Worm (Caenorhabditis elegans): Measurements from ENCODE around the gene best-16.

Gene best-16

ce11 chrIV:7188528-7189422, 6.9 kb downstream of the best-16 start, which contains the start of gene srlf-7 (continued):
- no peak for TF ChIP-seq unc-39 (tag; optimal IDR thresholded peaks at IDR 0.05)
- no peak for TF ChIP-seq nhr-77 (tag; optimal IDR thresholded peaks at IDR 0.05)
- TF ChIP-seq ztf-4 (tag; optimal IDR thresholded peaks at IDR 0.05): no peak
- TF ChIP-seq snpc-4 (tag; optimal IDR thresholded peaks at IDR 0.05): peak; percentile 9

ce11 chrIV:7188030-7188429, 7.6 kb downstream of the best-16 start, which contains the start of gene C42D4.13:
Gene C42D4.13, minus strand, starts transcription at chrIV:7188130.
- TF ChIP-seq nhr-25 (tag; optimal IDR thresholded peaks at IDR 0.05) (no peak), nhr-237 (tag; optimal IDR thresholded peaks at IDR 0.05) (no peak), pha-4 (tag; optimal IDR thresholded peaks at IDR 0.05) (no peak), hmg-11 (tag; optimal IDR thresholded peaks at IDR 0.05) (no peak), ztf-11 (tag; optimal IDR thresholded peaks at IDR 0.05) (no peak), nhr-76 (tag; optimal IDR thresholded peaks at IDR 0.05) (no peak)

ce11 chrIV:7186756-7187155, 8.9 kb downstream of the best-16 start, which contains the start of gene str-249:
Gene str-249, minus strand, starts transcription at chrIV:7186856.
- TF ChIP-seq ztf-11 (tag; optimal IDR thresholded peaks at IDR 0.05) (no peak), nhr-28 (tag; optimal IDR thresholded peaks at IDR 0.05) (no peak), fkh-2 (tag; optimal IDR thresholded peaks at IDR 0.05) (no peak), sea-2 (GFP tag; optimal IDR thresholded peaks at IDR 0.05) (no peak)

- TF ChIP-seq lsy-12 (tag; optimal IDR thresholded peaks at IDR 0.05) (no peak), elt-1 (tag; optimal IDR thresholded peaks at IDR 0.05) (no peak), pqm-1 (tag; optimal IDR thresholded peaks at IDR 0.05) (no peak), mml-1 (tag; optimal IDR thresholded peaks at IDR 0.05) (no peak), unc-39 (tag; optimal IDR thresholded peaks at IDR 0.05) (no peak)
Measured at ce11 chrIV:7184597-7184996, 11.0 kb downstream of the best-16 start, which contains the start of gene clec-179. Gene clec-179, minus strand, starts transcription at chrIV:7184697.

ce11 chrIV:7182818-7183217, 12.8 kb downstream of the best-16 start:
- peak; percentile 48 for TF ChIP-seq elt-2 (tag; optimal IDR thresholded peaks at IDR 0.05)
- TF ChIP-seq unc-39 (tag; optimal IDR thresholded peaks at IDR 0.05): no peak

ce11 chrIV:7180304-7180703, 15.3 kb downstream of the best-16 start, which contains the start of gene cest-10:
Gene cest-10, plus strand, starts transcription at chrIV:7180557.
- TF ChIP-seq ama-1 (optimal IDR thresholded peaks at IDR 0.05) (no peak), lsy-12 (tag; optimal IDR thresholded peaks at IDR 0.05) (no peak), lin-15B (tag; optimal IDR thresholded peaks at IDR 0.05) (no peak), nhr-28 (tag; optimal IDR thresholded peaks at IDR 0.05) (no peak), elt-1 (tag; optimal IDR thresholded peaks at IDR 0.05) (no peak), R02D3.7 (tag; optimal IDR thresholded peaks at IDR 0.05) (no peak), elt-3 (tag; optimal IDR thresholded peaks at IDR 0.05) (no peak), sea-2 (GFP tag; optimal IDR thresholded peaks at IDR 0.05) (no peak), elt-2 (tag; optimal IDR thresholded peaks at IDR 0.05) (peak; percentile 88), ceh-9 (tag; optimal IDR thresholded peaks at IDR 0.05) (no peak), pqm-1 (tag; optimal IDR thresholded peaks at IDR 0.05) (peak; percentile 84)

- TF ChIP-seq nhr-25 (tag; optimal IDR thresholded peaks at IDR 0.05) (peak; percentile 96), fkh-10 (GFP tag; optimal IDR thresholded peaks at IDR 0.05) (no peak), ceh-16 (tag; optimal IDR thresholded peaks at IDR 0.05) (no peak), nhr-76 (tag; optimal IDR thresholded peaks at IDR 0.05) (no peak), fos-1 (tag; optimal IDR thresholded peaks at IDR 0.05) (no peak), lin-15B (tag; optimal IDR thresholded peaks at IDR 0.05) (no peak)
Measured at ce11 chrIV:7178942-7179341, 16.7 kb downstream of the best-16 start, which contains the start of gene C42D4.3. Gene C42D4.3, plus strand, starts transcription at chrIV:7179239.

ce11 chrIV:7176887-7177286, 18.7 kb downstream of the best-16 start, which contains the start of gene str-44:
Gene str-44, plus strand, starts transcription at chrIV:7177187.
- TF ChIP-seq lin-39 (tag; optimal IDR thresholded peaks at IDR 0.05) (no peak), nhr-11 (tag; optimal IDR thresholded peaks at IDR 0.05) (no peak), elt-3 (tag; optimal IDR thresholded peaks at IDR 0.05) (no peak), lsy-12 (tag; optimal IDR thresholded peaks at IDR 0.05) (no peak), ceh-9 (tag; optimal IDR thresholded peaks at IDR 0.05) (no peak), sea-2 (GFP tag; optimal IDR thresholded peaks at IDR 0.05) (no peak), ZK546.5 (tag; optimal IDR thresholded peaks at IDR 0.05) (no peak), fkh-2 (tag; optimal IDR thresholded peaks at IDR 0.05) (no peak), eor-1 (tag; optimal IDR thresholded peaks at IDR 0.05) (no peak), aly-2 (tag; optimal IDR thresholded peaks at IDR 0.05) (no peak), unc-39 (tag; optimal IDR thresholded peaks at IDR 0.05) (no peak), elt-1 (tag; optimal IDR thresholded peaks at IDR 0.05) (no peak), nhr-23 (tag; optimal IDR thresholded peaks at IDR 0.05) (no peak), nhr-43 (tag; optimal IDR thresholded peaks at IDR 0.05; ENCODE audit: poor library complexity, severe bottlenecking) (no peak), mml-1 (tag; optimal IDR thresholded peaks at IDR 0.05) (no peak), nhr-28 (tag; optimal IDR thresholded peaks at IDR 0.05) (no peak), nhr-12 (tag; optimal IDR thresholded peaks at IDR 0.05) (no peak), snpc-4 (tag; optimal IDR thresholded peaks at IDR 0.05) (no peak), daf-12 (tag; optimal IDR thresholded peaks at IDR 0.05) (no peak)
